Worm (Caenorhabditis elegans) whole organism, early embryonic: Measurements from ENCODE around the gene clec-20.

Experiments used
- B0310.2 ChIP-seq: sonication (generic microtip); optimal IDR thresholded peaks from 2 replicates; lab custom pipeline; 2016; ENCODE audit warnings: mild to moderate bottlenecking, missing genetic modification characterization, missing compliant biosample characterization
- F13C5.2 ChIP-seq: sonication (generic microtip); optimal IDR thresholded peaks from 2 replicates; lab custom pipeline; 2017; ENCODE audit warnings: mild to moderate bottlenecking, missing genetic modification characterization, inconsistent platforms, missing compliant biosample characterization
- aly-1 ChIP-seq: sonication (generic microtip); optimal IDR thresholded peaks from 2 replicates; lab custom pipeline; 2016; ENCODE audit warnings: missing genetic modification characterization, missing compliant biosample characterization
- ama-1 ChIP-seq: fragments of 150-350 bp; optimal IDR thresholded peaks from 2 replicates; lab custom pipeline; 2014
- ceh-13 ChIP-seq: fragments of 200-800 bp; sonication (Bioruptor generic); optimal IDR thresholded peaks from 2 replicates; lab custom pipeline; 2018; ENCODE audit warnings: mild to moderate bottlenecking, missing genetic modification characterization, missing compliant biosample characterization
- ceh-36 ChIP-seq: sonication (generic microtip); optimal IDR thresholded peaks from 2 replicates; lab custom pipeline; 2016; ENCODE audit warnings: missing genetic modification characterization, inconsistent platforms, missing compliant biosample characterization
- ets-7 ChIP-seq: sonication (generic microtip); optimal IDR thresholded peaks from 2 replicates; lab custom pipeline; 2016; ENCODE audit warnings: missing genotype, missing genetic modification characterization, missing compliant biosample characterization
- flt-1 ChIP-seq: fragments of 200-800 bp; sonication (Bioruptor generic); IDR thresholded peaks from 2 replicates; pipeline ENCODE4 v1.3.6; 2022; ENCODE audit warnings: missing genetic modification characterization, missing compliant biosample characterization
- hmbx-1 ChIP-seq: sonication (generic microtip); optimal IDR thresholded peaks from 2 replicates; lab custom pipeline; 2016; ENCODE audit warnings: mild to moderate bottlenecking, missing genetic modification characterization, missing compliant biosample characterization
- hmg-4 ChIP-seq: fragments of 200-800 bp; sonication (Bioruptor generic); optimal IDR thresholded peaks from 2 replicates; lab custom pipeline; 2018; ENCODE audit warnings: mild to moderate bottlenecking, missing genetic modification characterization, missing compliant biosample characterization
- hnd-1 ChIP-seq: sonication (generic microtip); optimal IDR thresholded peaks from 2 replicates; lab custom pipeline; 2016; ENCODE audit warnings: missing genetic modification characterization, missing compliant biosample characterization
- pes-1 ChIP-seq: fragments of 200-800 bp; sonication (Bioruptor generic); IDR thresholded peaks from 2 replicates; pipeline ENCODE4 v1.3.6; 2022; ENCODE audit warnings: missing genetic modification reagents, missing genetic modification characterization, missing compliant biosample characterization
- scrt-1 ChIP-seq: fragments of 200-800 bp; sonication (Bioruptor generic); IDR thresholded peaks from 2 replicates; pipeline ENCODE4 v1.3.6; 2022; ENCODE audit warnings: missing genetic modification characterization, missing compliant biosample characterization
- sea-1 ChIP-seq: fragments of 200-800 bp; sonication (Bioruptor generic); conservative IDR thresholded peaks from 2 replicates; pipeline ENCODE4 v1.3.6; 2022; ENCODE audit warnings: missing genetic modification characterization, missing compliant biosample characterization
- tbx-11 ChIP-seq: fragments of 200-800 bp; sonication (Bioruptor generic); IDR thresholded peaks from 2 replicates; pipeline ENCODE4 v1.3.6; 2022; ENCODE audit warnings: missing genetic modification characterization, missing compliant biosample characterization
- tbx-37 ChIP-seq: fragments of 200-800 bp; sonication (Bioruptor generic); conservative IDR thresholded peaks from 2 replicates; pipeline ENCODE4 v1.3.6; 2022; ENCODE audit warnings: missing genetic modification reagents, missing genetic modification characterization, missing compliant biosample characterization
- tra-4 ChIP-seq: sonication (generic microtip); optimal IDR thresholded peaks from 2 replicates; lab custom pipeline; 2017; ENCODE audit warnings: missing genetic modification characterization, missing compliant biosample characterization

clec-20 gene

ce11 chrII:1589845-1590244 lies 5.2 kb downstream of the clec-20 start, which contains the start of gene T07H3.7:
Gene T07H3.7 (minus strand): TSS chrII:1589945.
- TF ChIP-seq aly-1 (tag; lab: Kevin White, UChicago) (no peak), B0310.2 (tag; lab: Kevin White, UChicago) (no peak), scrt-1 (no peak), sea-1 (GFP tag; lab: Robert Waterston, UW) (no peak), ama-1 (lab: Kevin White, UChicago) (no peak), hmbx-1 (tag; lab: Kevin White, UChicago) (no peak), ets-7 (tag; lab: Kevin White, UChicago) (no peak), tra-4 (tag; lab: Kevin White, UChicago) (no peak), hmg-4 (GFP tag; lab: Kevin White, UChicago) (no peak)

DNA sequence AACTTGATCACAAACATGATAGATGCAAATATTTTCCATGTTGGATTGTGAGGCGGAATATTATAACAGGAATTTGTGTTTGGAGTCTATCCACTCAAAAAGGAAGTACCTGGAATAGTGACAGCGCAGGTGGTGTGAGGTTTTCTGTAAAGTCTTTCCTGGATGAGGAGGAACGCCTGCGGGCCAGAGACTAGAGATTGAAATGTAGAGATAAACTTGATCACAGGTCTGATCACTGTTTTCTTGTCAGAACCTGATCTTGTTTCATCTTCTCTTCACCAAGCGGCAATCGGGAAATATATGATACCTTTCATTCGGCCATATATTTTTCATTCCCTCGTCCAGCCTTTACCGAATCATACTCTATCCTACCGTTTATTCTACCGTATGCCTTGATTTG lies 8.7 kb downstream of the clec-20 start, which contains the start of gene T07H3.8:
T07H3.8 (plus strand) TSS at position 301 of the 400 bp plus-strand sequence.
- TF ChIP-seq ets-7 (tag; lab: Kevin White, UChicago) (no peak), sea-1 (GFP tag; lab: Robert Waterston, UW) (no peak), ceh-13 (GFP tag; lab: Kevin White, UChicago) (no peak), hmbx-1 (tag; lab: Kevin White, UChicago) (no peak), hnd-1 (no peak), scrt-1 (no peak), hmg-4 (GFP tag; lab: Kevin White, UChicago) (no peak), F13C5.2 (tag; lab: Kevin White, UChicago) (no peak), flt-1 (GFP tag; lab: Robert Waterston, UW) (no peak), tbx-37 (GFP tag; lab: Robert Waterston, UW) (no peak), tbx-11 (GFP tag; lab: Robert Waterston, UW) (no peak), ama-1 (lab: Kevin White, UChicago) (no peak), B0310.2 (tag; lab: Kevin White, UChicago) (no peak), ceh-36 (tag; lab: Kevin White, UChicago) (no peak)

DNA sequence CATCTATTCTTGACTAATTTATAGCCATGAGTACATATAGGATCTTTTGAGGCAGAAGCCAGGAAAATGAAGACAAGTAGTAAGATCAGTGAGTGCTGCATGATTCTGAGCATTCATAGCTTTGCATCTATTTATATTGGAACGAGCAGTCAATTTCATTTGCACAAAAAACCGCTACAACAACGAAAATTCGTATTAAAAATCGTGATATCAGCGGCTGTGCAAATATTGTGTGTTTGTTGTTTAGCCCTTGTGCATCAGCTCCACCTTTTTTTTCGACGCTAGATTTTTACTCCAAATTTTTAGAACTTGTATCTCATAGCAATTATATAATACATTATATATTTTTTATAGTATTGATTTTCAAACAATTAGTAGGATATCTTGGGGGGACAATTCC lies 10.9 kb downstream of the clec-20 start, which contains the start of gene clec-21:
clec-21 (minus strand) TSS at position 101 of the 400 bp plus-strand sequence.
- TF ChIP-seq ama-1 (lab: Kevin White, UChicago) = no peak
- TF ChIP-seq hnd-1 = no peak
- TF ChIP-seq tra-4 (tag; lab: Kevin White, UChicago) = no peak
- no peak for TF ChIP-seq ets-7 (tag; lab: Kevin White, UChicago)
- TF ChIP-seq F13C5.2 (tag; lab: Kevin White, UChicago) = no peak
- no peak for TF ChIP-seq aly-1 (tag; lab: Kevin White, UChicago)
- TF ChIP-seq pes-1 = no peak
- TF ChIP-seq tbx-37 (GFP tag; lab: Robert Waterston, UW) = no peak
- no peak for TF ChIP-seq ceh-13 (GFP tag; lab: Kevin White, UChicago)
- no peak for TF ChIP-seq flt-1 (GFP tag; lab: Robert Waterston, UW)
- no peak for TF ChIP-seq hmbx-1 (tag; lab: Kevin White, UChicago)
- no peak for TF ChIP-seq hmg-4 (GFP tag; lab: Kevin White, UChicago)
- TF ChIP-seq ceh-36 (tag; lab: Kevin White, UChicago) = no peak
- TF ChIP-seq B0310.2 (tag; lab: Kevin White, UChicago) = no peak
- no peak for TF ChIP-seq tbx-11 (GFP tag; lab: Robert Waterston, UW)
- TF ChIP-seq scrt-1 = no peak
- TF ChIP-seq sea-1 (GFP tag; lab: Robert Waterston, UW) = no peak

DNA sequence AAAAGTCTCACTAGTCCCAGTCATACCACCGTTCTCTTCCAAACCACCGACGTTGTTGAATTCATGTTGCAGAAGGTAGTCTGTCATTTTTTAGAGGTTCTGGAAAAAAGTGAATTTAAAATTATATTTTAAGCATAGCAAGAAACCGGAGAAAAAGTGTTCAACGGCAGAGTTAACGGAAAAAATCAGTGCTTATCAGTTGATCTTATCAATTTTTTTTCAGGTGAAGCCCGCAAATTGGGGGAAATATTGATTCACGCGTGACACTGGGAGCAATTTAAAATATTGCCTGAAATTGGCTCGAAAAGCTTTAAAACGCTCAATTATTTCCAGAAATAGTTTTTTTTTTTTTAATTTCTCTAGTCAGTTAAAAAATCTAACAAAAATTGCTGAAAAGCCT lies 15.2 kb downstream of the clec-20 start, which contains the start of gene math-38:
math-38 (minus strand) TSS at position 101 of the 400 bp plus-strand sequence.
- TF ChIP-seq hmg-4 (GFP tag; lab: Kevin White, UChicago) (no peak), pes-1 (no peak), hnd-1 (no peak), ets-7 (tag; lab: Kevin White, UChicago) (no peak), ama-1 (lab: Kevin White, UChicago) (no peak), hmbx-1 (tag; lab: Kevin White, UChicago) (no peak), tbx-37 (GFP tag; lab: Robert Waterston, UW) (no peak), ceh-13 (GFP tag; lab: Kevin White, UChicago) (no peak), aly-1 (tag; lab: Kevin White, UChicago) (no peak), scrt-1 (no peak), flt-1 (GFP tag; lab: Robert Waterston, UW) (no peak), sea-1 (GFP tag; lab: Robert Waterston, UW) (no peak), tbx-11 (GFP tag; lab: Robert Waterston, UW) (no peak), tra-4 (tag; lab: Kevin White, UChicago) (no peak), ceh-36 (tag; lab: Kevin White, UChicago) (no peak)

DNA sequence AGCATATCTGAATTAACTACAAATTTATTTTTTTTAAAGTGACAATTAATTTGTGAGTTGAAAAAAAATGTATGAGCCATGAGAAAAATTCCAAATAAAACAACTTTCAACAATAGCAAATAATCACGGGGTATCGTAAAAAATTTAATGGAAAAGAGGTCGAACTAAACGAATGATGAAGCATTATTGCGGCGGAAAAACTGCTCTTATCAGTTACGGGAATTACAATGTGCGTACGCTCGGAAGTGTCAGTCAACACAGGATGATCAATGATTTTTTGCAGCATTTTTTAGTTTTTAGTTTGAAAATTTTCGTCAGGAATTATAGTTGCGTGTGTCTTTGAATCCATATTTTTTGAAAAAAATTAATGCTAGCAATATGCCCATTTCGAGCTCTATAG lies 18.3 kb downstream of the clec-20 start:
- TF ChIP-seq hmg-4 (GFP tag; lab: Kevin White, UChicago) (no peak), F13C5.2 (tag; lab: Kevin White, UChicago) (no peak), B0310.2 (tag; lab: Kevin White, UChicago) (no peak), pes-1 (no peak), flt-1 (GFP tag; lab: Robert Waterston, UW) (no peak), scrt-1 (no peak), tra-4 (tag; lab: Kevin White, UChicago) (no peak), hmbx-1 (tag; lab: Kevin White, UChicago) (no peak), ama-1 (lab: Kevin White, UChicago) (no peak), ceh-13 (GFP tag; lab: Kevin White, UChicago) (no peak), aly-1 (tag; lab: Kevin White, UChicago) (no peak)

DNA sequence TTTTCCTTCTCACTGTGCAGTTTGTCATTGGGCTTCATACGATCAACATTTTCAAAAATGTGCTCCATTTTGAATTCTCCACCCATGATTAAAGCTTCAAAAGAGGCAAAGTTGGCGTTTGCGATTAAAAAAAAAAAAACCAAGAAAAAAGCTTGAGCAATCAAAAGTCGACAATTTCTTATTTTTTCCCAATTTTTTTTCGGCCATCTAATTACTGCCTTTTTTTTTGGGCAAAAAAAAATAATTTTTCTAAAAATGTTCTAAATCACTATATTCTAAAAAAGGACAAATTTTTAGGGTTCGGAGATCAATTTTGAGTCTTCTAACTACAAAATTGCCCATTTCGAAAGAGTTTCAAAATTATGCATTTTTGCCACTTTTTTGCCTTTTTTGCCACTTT lies 19.0 kb downstream of the clec-20 start, which contains the start of gene K05F6.10:
K05F6.10 (minus strand) TSS at position 101 of the 400 bp plus-strand sequence.
- TF ChIP-seq ets-7 (tag; lab: Kevin White, UChicago) (no peak), F13C5.2 (tag; lab: Kevin White, UChicago) (no peak), hnd-1 (no peak), ama-1 (lab: Kevin White, UChicago) (no peak), B0310.2 (tag; lab: Kevin White, UChicago) (no peak), tra-4 (tag; lab: Kevin White, UChicago) (no peak), aly-1 (tag; lab: Kevin White, UChicago) (no peak), pes-1 (no peak), flt-1 (GFP tag; lab: Robert Waterston, UW) (no peak), scrt-1 (no peak), sea-1 (GFP tag; lab: Robert Waterston, UW) (no peak), ceh-36 (tag; lab: Kevin White, UChicago) (no peak), tbx-11 (GFP tag; lab: Robert Waterston, UW) (no peak), tbx-37 (GFP tag; lab: Robert Waterston, UW) (no peak), hmg-4 (GFP tag; lab: Kevin White, UChicago) (no peak), ceh-13 (GFP tag; lab: Kevin White, UChicago) (no peak), hmbx-1 (tag; lab: Kevin White, UChicago) (no peak)
